Fruit fly (Drosophila melanogaster) whole organism, embryonic: Measurements from ENCODE around the gene RpS5b.

Experiments used
- Atf-2 ChIP-seq: fragments of 200-800 bp; sonication (Bioruptor generic); optimal IDR thresholded peaks from 2 replicates; lab custom pipeline; 2016; ENCODE audit warnings: missing biosample characterization, missing genetic modification characterization
- Bgb ChIP-seq: fragments of 200-800 bp; sonication (Bioruptor generic); IDR thresholded peaks from 2 replicates; pipeline ENCODE4 v1.3.6; 2022; ENCODE audit warnings: missing biosample characterization, missing genetic modification characterization; ENCODE audit not compliant: partially characterized antibody
- CG10267 ChIP-seq: fragments of 200-800 bp; sonication (Bioruptor generic); optimal IDR thresholded peaks from 2 replicates; lab custom pipeline; 2018; ENCODE audit warnings: missing biosample characterization, mild to moderate bottlenecking, missing genetic modification characterization, moderate library complexity
- CG10543 ChIP-seq: fragments of 200-800 bp; sonication (Bioruptor generic); optimal IDR thresholded peaks from 3 replicates; lab custom pipeline; 2017; ENCODE audit warnings: missing biosample characterization, mild to moderate bottlenecking, missing genetic modification characterization, moderate library complexity
- CG13287 ChIP-seq: fragments of 200-800 bp; sonication (Bioruptor generic); IDR thresholded peaks from 2 replicates; pipeline ENCODE4 v1.3.6; 2022; ENCODE audit warnings: missing biosample characterization, missing genetic modification characterization; ENCODE audit not compliant: partially characterized antibody
- CG14050 ChIP-seq: fragments of 200-800 bp; sonication (Bioruptor generic); IDR thresholded peaks from 3 replicates; pipeline ENCODE4 v1.3.6; 2022; ENCODE audit warnings: missing biosample characterization, missing genetic modification characterization
- CG1529 ChIP-seq: fragments of 200-800 bp; sonication (Bioruptor generic); optimal IDR thresholded peaks from 3 replicates; lab custom pipeline; 2018; ENCODE audit warnings: missing biosample characterization, missing genetic modification characterization
- CG15479 ChIP-seq: fragments of 200-800 bp; sonication (Bioruptor generic); optimal IDR thresholded peaks from 3 replicates; lab custom pipeline; 2019; ENCODE audit warnings: missing biosample characterization, mild to moderate bottlenecking, missing genetic modification characterization, moderate library complexity
- CG17186 ChIP-seq: fragments of 200-800 bp; sonication (Bioruptor generic); optimal IDR thresholded peaks from 3 replicates; lab custom pipeline; 2017; ENCODE audit warnings: missing biosample characterization, missing genetic modification reagents, missing genetic modification characterization
- CG17568 ChIP-seq: fragments of 200-800 bp; sonication (Bioruptor generic); optimal IDR thresholded peaks from 2 replicates; lab custom pipeline; 2018; ENCODE audit warnings: missing biosample characterization, mild to moderate bottlenecking, missing genetic modification characterization, moderate library complexity
- CG17612 ChIP-seq: fragments of 200-800 bp; sonication (Bioruptor generic); IDR thresholded peaks from 2 replicates; pipeline ENCODE4 v1.3.6; 2022; ENCODE audit warnings: missing biosample characterization, missing genetic modification characterization
- CG1792 ChIP-seq: fragments of 200-800 bp; sonication (Bioruptor generic); optimal IDR thresholded peaks from 2 replicates; lab custom pipeline; 2016; ENCODE audit warnings: missing biosample characterization, missing genetic modification characterization
- CG18476 ChIP-seq: fragments of 200-800 bp; sonication (Bioruptor generic); optimal IDR thresholded peaks from 2 replicates; lab custom pipeline; 2016; ENCODE audit warnings: missing biosample characterization, mild to moderate bottlenecking, missing genetic modification characterization
- CG2875 ChIP-seq: fragments of 200-800 bp; sonication (Bioruptor generic); optimal IDR thresholded peaks from 2 replicates; lab custom pipeline; 2017; ENCODE audit warnings: missing biosample characterization, mild to moderate bottlenecking, missing genetic modification characterization, missing genetic modification reagents
- CG3281 ChIP-seq: fragments of 200-800 bp; sonication (Bioruptor generic); optimal IDR thresholded peaks from 3 replicates; lab custom pipeline; 2017; ENCODE audit warnings: missing biosample characterization, mild to moderate bottlenecking, missing genetic modification characterization
- CG33213 ChIP-seq: fragments of 200-800 bp; sonication (Bioruptor generic); optimal IDR thresholded peaks from 3 replicates; lab custom pipeline; 2016; ENCODE audit warnings: missing biosample characterization, missing genetic modification characterization
- CG6854 ChIP-seq: fragments of 200-800 bp; sonication (Bioruptor generic); optimal IDR thresholded peaks from 3 replicates; lab custom pipeline; 2017; ENCODE audit warnings: missing biosample characterization, mild to moderate bottlenecking, missing genetic modification characterization
- CG8290 ChIP-seq, 3 experiments: fragments of 200-800 bp; sonication (Bioruptor generic); optimal IDR thresholded peaks; 2 replicates each; lab custom pipeline; 2016 to 2019; ENCODE audit warnings: missing biosample characterization in 3 of 3, missing genetic modification characterization in 3 of 3, mild to moderate bottlenecking in 2 of 3, moderate library complexity in 1 of 3
- CG9817 ChIP-seq: fragments of 200-800 bp; sonication (Bioruptor generic); optimal IDR thresholded peaks from 2 replicates; lab custom pipeline; 2018; ENCODE audit warnings: missing biosample characterization, mild to moderate bottlenecking, missing genetic modification characterization, moderate library complexity
- CHES-1-like ChIP-seq: fragments of 200-800 bp; sonication (Bioruptor generic); optimal IDR thresholded peaks from 2 replicates; lab custom pipeline; 2016; ENCODE audit warnings: missing biosample characterization, missing genetic modification characterization
- Dip2 ChIP-seq: fragments of 200-800 bp; sonication (Bioruptor generic); IDR thresholded peaks from 2 replicates; pipeline ENCODE4 v1.3.6; 2022; ENCODE audit warnings: missing biosample characterization, missing genetic modification characterization
- Fer1 ChIP-seq: fragments of 200-800 bp; sonication (Bioruptor generic); optimal IDR thresholded peaks from 2 replicates; lab custom pipeline; 2017; ENCODE audit warnings: missing biosample characterization, mild to moderate bottlenecking, missing genetic modification characterization
- Fer3 ChIP-seq: fragments of 200-800 bp; sonication (Bioruptor generic); optimal IDR thresholded peaks from 2 replicates; lab custom pipeline; 2018; ENCODE audit warnings: missing biosample characterization, mild to moderate bottlenecking, missing genetic modification characterization, moderate library complexity
- HLH3B ChIP-seq: fragments of 200-800 bp; sonication (Bioruptor generic); IDR thresholded peaks from 2 replicates; pipeline ENCODE4 v1.3.6; 2022; ENCODE audit warnings: missing biosample characterization, missing genetic modification characterization
- Hsf ChIP-seq: fragments of 200-800 bp; sonication (Bioruptor generic); optimal IDR thresholded peaks from 3 replicates; lab custom pipeline; 2016; ENCODE audit warnings: missing biosample characterization, missing genetic modification characterization
- Nf-YC ChIP-seq: fragments of 200-800 bp; optimal IDR thresholded peaks from 3 replicates; lab custom pipeline; 2019; ENCODE audit warnings: missing biosample characterization, mild to moderate bottlenecking, missing genetic modification characterization, moderate library complexity
- Opbp ChIP-seq: fragments of 200-800 bp; sonication (Bioruptor generic); IDR thresholded peaks from 3 replicates; pipeline ENCODE4 v1.3.6; 2022; ENCODE audit warnings: missing biosample characterization, missing genetic modification characterization; ENCODE audit not compliant: partially characterized antibody
- Optix ChIP-seq: fragments of 200-800 bp; sonication (Bioruptor generic); IDR thresholded peaks from 3 replicates; pipeline ENCODE4 v1.3.6; 2022; ENCODE audit warnings: missing biosample characterization, missing genetic modification characterization
- Side ChIP-seq: fragments of 200-800 bp; sonication (Bioruptor generic); optimal IDR thresholded peaks from 2 replicates; lab custom pipeline; 2016; ENCODE audit warnings: missing biosample characterization, missing genetic modification characterization
- ap ChIP-seq: fragments of 200-800 bp; sonication (Bioruptor generic); IDR thresholded peaks from 2 replicates; pipeline ENCODE4 v1.3.6; 2022; ENCODE audit warnings: missing biosample characterization, missing genetic modification characterization
- bowl ChIP-seq: fragments of 200-800 bp; sonication (Bioruptor generic); IDR thresholded peaks from 2 replicates; pipeline ENCODE4 v1.3.6; 2022; ENCODE audit warnings: missing biosample characterization, missing genetic modification characterization
- br ChIP-seq: fragments of >200 bp; optimal IDR thresholded peaks from 2 replicates; lab custom pipeline; 2017
- bsh ChIP-seq, 2 experiments: fragments of 200-800 bp; sonication (Bioruptor generic); optimal IDR thresholded peaks; 2 replicates each; lab custom pipeline; 2017 to 2018; ENCODE audit warnings: mild to moderate bottlenecking in 2 of 2, missing biosample characterization in 2 of 2, missing genetic modification characterization in 2 of 2, moderate library complexity in 1 of 2
- chif ChIP-seq, 2 experiments: fragments of 200-800 bp; sonication (Bioruptor generic); optimal IDR thresholded peaks; 3 replicates each; lab custom pipeline; 2016; ENCODE audit warnings: missing biosample characterization in 2 of 2, missing genetic modification characterization in 2 of 2
- crol ChIP-seq: fragments of 200-800 bp; sonication (Bioruptor generic); IDR thresholded peaks from 2 replicates; pipeline ENCODE4 v1.3.6; 2022; ENCODE audit warnings: missing biosample characterization, missing genetic modification characterization
- dan ChIP-seq: fragments of 200-800 bp; sonication (Bioruptor generic); IDR thresholded peaks from 2 replicates; pipeline ENCODE4 v1.3.6; 2022; ENCODE audit warnings: missing biosample characterization, missing genetic modification characterization
- dati ChIP-seq: fragments of 200-800 bp; sonication (Bioruptor generic); IDR thresholded peaks from 2 replicates; pipeline ENCODE4 v1.3.6; 2022; ENCODE audit warnings: missing biosample characterization, missing genetic modification characterization
- disco-r ChIP-seq: fragments of 200-800 bp; sonication (Bioruptor generic); optimal IDR thresholded peaks from 2 replicates; lab custom pipeline; 2016; ENCODE audit warnings: missing biosample characterization, missing genetic modification characterization
- dmrt11E ChIP-seq: fragments of 200-800 bp; sonication (Bioruptor generic); optimal IDR thresholded peaks from 3 replicates; lab custom pipeline; 2018; ENCODE audit warnings: missing biosample characterization, mild to moderate bottlenecking, missing genetic modification characterization, moderate library complexity
- eyg ChIP-seq: fragments of 200-800 bp; sonication (Bioruptor generic); optimal IDR thresholded peaks from 3 replicates; lab custom pipeline; 2016; ENCODE audit warnings: missing biosample characterization, missing genetic modification characterization
- gce ChIP-seq: fragments of 200-800 bp; sonication (Bioruptor generic); IDR thresholded peaks from 3 replicates; pipeline ENCODE4 v1.3.6; 2022; ENCODE audit warnings: missing biosample characterization, missing genetic modification characterization
- hkb ChIP-seq, 2 experiments: fragments of 200-800 bp in 1 of 2; fragments of >200 bp in 1 of 2; sonication (Bioruptor generic) in 1 of 2; IDR thresholded peaks in 1 of 2; optimal IDR thresholded peaks in 1 of 2; 2 replicates each; pipeline versions ENCODE4 v1.3.6 to Lab custom; 2017 to 2022; ENCODE audit warnings: missing biosample characterization in 1 of 2, missing genetic modification characterization in 1 of 2
- lab ChIP-seq: fragments of 200-800 bp; sonication (Bioruptor generic); optimal IDR thresholded peaks from 3 replicates; lab custom pipeline; 2017; ENCODE audit warnings: missing biosample characterization, missing genetic modification characterization, mild to moderate bottlenecking, moderate library complexity, missing genetic modification reagents
- lilli ChIP-seq: fragments of 200-800 bp; sonication (Bioruptor generic); optimal IDR thresholded peaks from 3 replicates; lab custom pipeline; 2016; ENCODE audit warnings: missing biosample characterization, missing genetic modification characterization
- nau ChIP-seq: fragments of 200-800 bp; sonication (Bioruptor generic); optimal IDR thresholded peaks from 3 replicates; lab custom pipeline; 2017; ENCODE audit warnings: missing biosample characterization, mild to moderate bottlenecking, missing genetic modification characterization, missing genetic modification reagents
- oc ChIP-seq: fragments of 200-800 bp; sonication (Bioruptor generic); optimal IDR thresholded peaks from 2 replicates; lab custom pipeline; 2018; ENCODE audit warnings: missing biosample characterization, mild to moderate bottlenecking, missing genetic modification characterization, moderate library complexity
- otp ChIP-seq: fragments of 200-800 bp; sonication (Bioruptor generic); IDR thresholded peaks from 3 replicates; pipeline ENCODE4, ENCODE4 v1.3.6; 2022; ENCODE audit warnings: missing biosample characterization, missing genetic modification characterization
- sima ChIP-seq: fragments of 200-800 bp; sonication (Bioruptor generic); optimal IDR thresholded peaks from 2 replicates; lab custom pipeline; 2016; ENCODE audit warnings: missing biosample characterization, missing genetic modification characterization
- sug ChIP-seq: fragments of 200-800 bp; optimal IDR thresholded peaks from 2 replicates; lab custom pipeline; 2019; ENCODE audit warnings: missing biosample characterization, mild to moderate bottlenecking, missing genetic modification characterization, moderate library complexity
- usp ChIP-seq: fragments of >200 bp; optimal IDR thresholded peaks from 2 replicates; lab custom pipeline; 2017; ENCODE audit warnings: missing biosample characterization, missing genetic modification characterization

Gene RpS5b

DNA sequence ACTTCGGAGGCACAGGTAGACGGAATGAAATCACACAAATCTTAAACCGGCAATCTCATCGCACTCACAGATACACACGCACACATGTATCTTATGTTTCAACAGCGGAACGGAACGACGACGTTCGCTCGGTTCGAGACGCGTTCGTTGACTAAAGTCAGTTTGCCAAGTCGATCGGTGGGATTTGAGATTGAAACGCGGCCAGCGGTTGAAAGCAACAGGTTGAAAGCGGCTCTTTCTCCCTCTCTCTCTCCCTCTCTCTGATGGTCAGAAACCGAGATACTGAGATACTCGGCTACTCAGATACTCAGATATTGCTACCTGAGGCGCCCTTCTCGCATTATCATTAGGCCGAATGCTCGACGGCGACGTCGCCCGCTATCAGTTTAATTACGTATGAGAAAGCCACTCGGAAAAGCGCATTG, 47.6 kb downstream of the RpS5b start (continued):
- TF ChIP-seq Fer1 (GFP tag; lab: Kevin White, UChicago) (peak; percentile 88), Atf-2 (GFP tag; lab: Kevin White, UChicago) (no peak), eyg (GFP tag; lab: Kevin White, UChicago) (no peak), disco-r (GFP tag; lab: Kevin White, UChicago) (no peak), Nf-YC (tag; lab: Kevin White, UChicago) (no peak), dmrt11E (tag; lab: Kevin White, UChicago) (no peak), sima (no peak), HLH3B (GFP tag; lab: Robert Waterston, UW) (no peak; the same call in 1 of the 2 replicates), CG13287 (GFP tag; lab: Robert Waterston, UW) (peak; percentile 32; the same call in 1 of the 2 replicates), CG2875 (GFP tag; lab: Kevin White, UChicago) (no peak), CG17612 (GFP tag; lab: Robert Waterston, UW) (no peak), CG6854 (GFP tag; lab: Kevin White, UChicago) (peak; percentile 79), Dip2 (no peak), oc (tag; lab: Kevin White, UChicago) (peak; percentile 63), nau (GFP tag; lab: Kevin White, UChicago) (peak; percentile 24), Opbp (peak; percentile 41; the same call in 2 of the 3 replicates), bowl (no peak), dan (no peak), CG17568 (GFP tag; lab: Kevin White, UChicago) (peak; percentile 63), CG1529 (GFP tag; lab: Kevin White, UChicago) (peak; percentile 10), dati (GFP tag; lab: Robert Waterston, UW) (no peak), CG15479 (GFP tag; lab: Kevin White, UChicago) (peak; percentile 57), Fer3 (tag; lab: Kevin White, UChicago) (no peak), br (lab: Kevin White, UChicago) (no peak), lilli (peak; percentile 19), chif (GFP tag; optimal IDR thresholded peaks at IDR 0.05; lab: Kevin White, UChicago) (no peak), lab (GFP tag; lab: Kevin White, UChicago) (peak; percentile 87), sug (tag; lab: Kevin White, UChicago) (peak; percentile 38), CG3281 (GFP tag; lab: Kevin White, UChicago) (peak; percentile 82), Side (GFP tag; lab: Kevin White, UChicago) (peak; percentile 59), gce (GFP tag; lab: Robert Waterston, UW) (peak; percentile 66; the same call in 1 of the 3 replicates), ap (GFP tag; lab: Robert Waterston, UW) (no peak), otp (GFP tag; lab: Robert Waterston, UW) (peak; percentile 20; the same call in 1 of the 3 replicates), CG10267 (tag; lab: Kevin White, UChicago) (peak; percentile 31), CG17186 (no peak), crol (GFP tag; lab: Robert Waterston, UW) (0 out of 2 replicates have a peak, but pooled peaks have one; percentile 12), CG10543 (GFP tag; lab: Kevin White, UChicago) (peak; percentile 79), Optix (no peak), CG14050 (GFP tag; lab: Robert Waterston, UW) (no peak), Hsf (GFP tag; lab: Kevin White, UChicago) (peak; percentile 24), bsh (GFP tag; optimal IDR thresholded peaks at IDR 0.05; lab: Kevin White, UChicago) (peak in 1 of 2 experiments; percentile 42), CG8290 (GFP tag; optimal IDR thresholded peaks at IDR 0.05; lab: Kevin White, UChicago) (no peak), CG8290 (tag; optimal IDR thresholded peaks at IDR 0.05; lab: Kevin White, UChicago) (peak in 1 of 2 experiments; percentile 64), Bgb (GFP tag; lab: Robert Waterston, UW) (peak; percentile 22; the same call in 1 of the 2 replicates), CG9817 (tag; lab: Kevin White, UChicago) (no peak), hkb (optimal IDR thresholded peaks at IDR 0.05; lab: Kevin White, UChicago) (no peak), hkb (GFP tag; IDR thresholded peaks at IDR 0.05; lab: Robert Waterston, UW) (peak; percentile 70; the same call in 1 of the 2 replicates), CHES-1-like (GFP tag; lab: Kevin White, UChicago) (no peak), usp (GFP tag; lab: Kevin White, UChicago) (no peak), CG1792 (GFP tag; lab: Kevin White, UChicago) (no peak), CG33213 (GFP tag; lab: Kevin White, UChicago) (peak; percentile 12), CG18476 (GFP tag; lab: Kevin White, UChicago) (no peak)
